Worm (Caenorhabditis elegans) whole organism, young adult: ENCODE measurements around the gene T07A5.7.

Experiments used
- C06A6.2 ChIP-seq: fragments of 200-800 bp; sonication (Bioruptor generic); conservative IDR thresholded peaks from 2 replicates; pipeline ENCODE4 v1.3.6; 2022; ENCODE audit warnings: missing genetic modification characterization, missing compliant biosample characterization
- F37B4.10 ChIP-seq: fragments of 200-800 bp; sonication (Bioruptor generic); IDR thresholded peaks from 2 replicates; pipeline ENCODE4 v1.3.6; 2022; ENCODE audit warnings: missing genetic modification characterization, missing compliant biosample characterization
- F49E8.2 ChIP-seq: sonication (generic microtip); optimal IDR thresholded peaks from 3 replicates; lab custom pipeline; 2017; ENCODE audit warnings: missing genetic modification characterization, mild to moderate bottlenecking, missing compliant biosample characterization, antibody characterized with exemption, moderate library complexity; ENCODE audit not compliant: insufficient read depth
- F52B5.7 ChIP-seq: sonication (generic microtip); optimal IDR thresholded peaks from 2 replicates; lab custom pipeline; 2016; ENCODE audit warnings: mild to moderate bottlenecking, missing genetic modification characterization, missing compliant biosample characterization
- F57C9.4 ChIP-seq: sonication (generic microtip); optimal IDR thresholded peaks from 2 replicates; lab custom pipeline; 2017; ENCODE audit warnings: mild to moderate bottlenecking, missing genetic modification characterization, missing compliant biosample characterization
- aptf-2 ChIP-seq: fragments of 200-800 bp; sonication (Bioruptor generic); conservative IDR thresholded peaks from 2 replicates; pipeline ENCODE4 v1.3.6; 2022; ENCODE audit warnings: missing genetic modification reagents, missing genetic modification characterization, missing compliant biosample characterization
- aptf-3 ChIP-seq: fragments of 200-800 bp; sonication (Bioruptor generic); IDR thresholded peaks from 2 replicates; pipeline ENCODE4 v1.3.6; 2022; ENCODE audit warnings: missing genetic modification characterization, missing compliant biosample characterization
- atf-7 ChIP-seq: sonication (generic microtip); optimal IDR thresholded peaks from 2 replicates; lab custom pipeline; 2017; ENCODE audit warnings: mild to moderate bottlenecking, missing genetic modification characterization, missing compliant biosample characterization
- bed-1 ChIP-seq: fragments of 200-800 bp; sonication (Bioruptor generic); IDR thresholded peaks from 2 replicates; pipeline ENCODE4 v1.3.6; 2022; ENCODE audit warnings: missing genetic modification reagents, missing genetic modification characterization, missing compliant biosample characterization
- cebp-1 ChIP-seq, 2 experiments: fragments of 200-800 bp in 1 of 2; sonication (Bioruptor generic) in 1 of 2; sonication (generic microtip) in 1 of 2; IDR thresholded peaks in 1 of 2; optimal IDR thresholded peaks in 1 of 2; 2 replicates each; pipeline versions ENCODE4 v1.3.6 to Lab custom; 2017 to 2022; ENCODE audit warnings: missing compliant biosample characterization in 2 of 2, missing genetic modification characterization in 2 of 2, mild to moderate bottlenecking in 1 of 2, missing genetic modification reagents in 1 of 2, moderate library complexity in 1 of 2
- ceh-27 ChIP-seq: fragments of 200-800 bp; sonication (Bioruptor generic); optimal IDR thresholded peaks from 2 replicates; lab custom pipeline; 2018; ENCODE audit warnings: mild to moderate bottlenecking, missing genetic modification characterization, moderate library complexity, missing compliant biosample characterization
- ceh-58 ChIP-seq: fragments of 200-800 bp; sonication (Bioruptor generic); IDR thresholded peaks from 2 replicates; pipeline ENCODE4 v1.3.6; 2022; ENCODE audit warnings: missing genetic modification characterization, missing compliant biosample characterization
- ceh-79 ChIP-seq: sonication (generic microtip); optimal IDR thresholded peaks from 2 replicates; lab custom pipeline; 2017; ENCODE audit warnings: mild to moderate bottlenecking, missing genetic modification characterization, missing compliant biosample characterization
- dox-1 ChIP-seq: fragments of 200-800 bp; sonication (Bioruptor generic); IDR thresholded peaks from 2 replicates; pipeline ENCODE4 v1.3.6; 2022; ENCODE audit warnings: missing genetic modification reagents, missing genetic modification characterization, missing compliant biosample characterization
- efl-1 ChIP-seq: fragments of 150-350 bp; optimal IDR thresholded peaks from 2 replicates; lab custom pipeline; 2014; ENCODE audit warnings: missing biosample characterization, missing genetic modification reagents, missing genetic modification characterization
- ekl-4 ChIP-seq: fragments of 200-800 bp; sonication (Bioruptor generic); IDR thresholded peaks from 2 replicates; pipeline ENCODE4 v1.3.6; 2022; ENCODE audit warnings: missing genetic modification reagents, missing genetic modification characterization, missing compliant biosample characterization
- ets-4 ChIP-seq: fragments of 200-800 bp; sonication (Bioruptor generic); optimal IDR thresholded peaks from 2 replicates; lab custom pipeline; 2018; ENCODE audit warnings: mild to moderate bottlenecking, missing genetic modification characterization, missing compliant biosample characterization
- him-1 ChIP-seq: sonication (generic microtip); optimal IDR thresholded peaks from 2 replicates; lab custom pipeline; 2016; ENCODE audit warnings: missing genotype, missing genetic modification reagents, missing genetic modification characterization, missing compliant biosample characterization
- hsf-1 ChIP-seq: fragments of 200-800 bp; sonication (Bioruptor generic); IDR thresholded peaks from 2 replicates; pipeline ENCODE4 v1.3.6; 2022; ENCODE audit warnings: missing genetic modification reagents, missing genetic modification characterization, missing compliant biosample characterization
- let-526 ChIP-seq: fragments of 200-800 bp; sonication (Bioruptor generic); IDR thresholded peaks from 2 replicates; pipeline ENCODE4 v1.3.6; 2022; ENCODE audit warnings: missing genetic modification reagents, missing genetic modification characterization, missing compliant biosample characterization
- lin-54 ChIP-seq: fragments of 200-800 bp; sonication (Bioruptor generic); optimal IDR thresholded peaks from 2 replicates; lab custom pipeline; 2018; ENCODE audit warnings: mild to moderate bottlenecking, missing genetic modification characterization, missing compliant biosample characterization
- madf-10 ChIP-seq: sonication (generic microtip); optimal IDR thresholded peaks from 2 replicates; lab custom pipeline; 2016; ENCODE audit warnings: mild to moderate bottlenecking, missing genetic modification characterization, missing compliant biosample characterization
- madf-6 ChIP-seq: fragments of 200-800 bp; sonication (Bioruptor generic); IDR thresholded peaks from 2 replicates; pipeline ENCODE4 v1.3.6; 2022; ENCODE audit warnings: missing genetic modification reagents, missing genetic modification characterization, missing compliant biosample characterization
- mcd-1 ChIP-seq: fragments of 200-800 bp; sonication (Bioruptor generic); IDR thresholded peaks from 2 replicates; pipeline ENCODE4 v1.3.6; 2022; ENCODE audit warnings: missing genetic modification reagents, missing genetic modification characterization, missing compliant biosample characterization
- nhr-80 ChIP-seq: sonication (generic microtip); optimal IDR thresholded peaks from 2 replicates; lab custom pipeline; 2016; ENCODE audit warnings: missing genetic modification characterization, missing compliant biosample characterization
- pbrm-1 ChIP-seq: fragments of 200-800 bp; sonication (Bioruptor generic); IDR thresholded peaks from 2 replicates; pipeline ENCODE4 v1.3.6; 2022; ENCODE audit warnings: missing genetic modification reagents, missing genetic modification characterization, missing compliant biosample characterization
- rcor-1 ChIP-seq: fragments of 200-800 bp; sonication (Bioruptor generic); IDR thresholded peaks from 2 replicates; pipeline ENCODE4 v1.3.6; 2022; ENCODE audit warnings: missing genetic modification reagents, missing genetic modification characterization, missing compliant biosample characterization
- rpc-1 ChIP-seq, 2 experiments: fragments of 150-350 bp in 1 of 2; sonication (generic microtip) in 1 of 2; optimal IDR thresholded peaks; 2 replicates each; lab custom pipeline; 2014 to 2018; ENCODE audit warnings: missing biosample characterization in 1 of 2, missing genetic modification characterization in 1 of 2, missing genetic modification reagents in 1 of 2, missing genotype in 1 of 2
- sea-2 ChIP-seq: fragments of 200-800 bp; sonication (Bioruptor generic); IDR thresholded peaks from 2 replicates; pipeline ENCODE4 v1.3.6; 2022; ENCODE audit warnings: missing genetic modification characterization, missing compliant biosample characterization
- snpc-1.3 ChIP-seq: sonication (generic microtip); optimal IDR thresholded peaks from 2 replicates; lab custom pipeline; 2017; ENCODE audit warnings: missing genetic modification characterization, mild to moderate bottlenecking, missing compliant biosample characterization, antibody characterized with exemption, moderate library complexity, missing genotype, missing genetic modification reagents; ENCODE audit not compliant: insufficient read depth
- snpc-4 ChIP-seq, 5 experiments: fragments of 150-350 bp in 1 of 5; sonication (generic microtip) in 4 of 5; optimal IDR thresholded peaks; 2 replicates each; lab custom pipeline; 2014 to 2018; ENCODE audit warnings: missing genetic modification characterization in 5 of 5, missing biosample characterization in 3 of 5, antibody characterized with exemption in 2 of 5, mild to moderate bottlenecking in 2 of 5, missing compliant biosample characterization in 2 of 5, missing genotype in 2 of 5, moderate library complexity in 2 of 5, missing genetic modification reagents in 1 of 5
- tbp1 ChIP-seq: fragments of 200-800 bp; sonication (Bioruptor generic); optimal IDR thresholded peaks from 2 replicates; lab custom pipeline; 2018; ENCODE audit warnings: mild to moderate bottlenecking, missing genetic modification characterization, missing compliant biosample characterization
- tbx-9 ChIP-seq: sonication (generic microtip); optimal IDR thresholded peaks from 2 replicates; lab custom pipeline; 2016; ENCODE audit warnings: borderline replicate concordance, missing genetic modification characterization, inconsistent platforms, missing compliant biosample characterization
- tlf-1 ChIP-seq: fragments of 200-800 bp; sonication (Bioruptor generic); optimal IDR thresholded peaks from 2 replicates; lab custom pipeline; 2018; ENCODE audit warnings: mild to moderate bottlenecking, missing genetic modification characterization, missing compliant biosample characterization

T07A5.7 gene

ce11 chrIII:10357598-10358186 is 46.8 kb upstream of the T07A5.7 start, which contains the start of gene umps-1 (continued):
- TF ChIP-seq lin-54 (peak; percentile 95), snpc-4 (GFP tag; optimal IDR thresholded peaks at IDR 0.05; lab: Kevin White, UChicago) (no peak), snpc-4 (tag; optimal IDR thresholded peaks at IDR 0.05; lab: Kevin White, UChicago) (peak in 1 of 4 experiments; percentile 28), efl-1 (GFP tag; lab: Kevin White, UChicago) (peak; percentile 83), ets-4 (GFP tag; lab: Kevin White, UChicago) (no peak), bed-1 (GFP tag; lab: Robert Waterston, UW) (no peak), snpc-1.3 (peak; percentile 35), mcd-1 (GFP tag; lab: Robert Waterston, UW) (peak; percentile 70), madf-6 (peak; percentile 65), let-526 (GFP tag; lab: Robert Waterston, UW) (no peak), F49E8.2 (tag; lab: Kevin White, UChicago) (peak; percentile 47), ekl-4 (GFP tag; lab: Robert Waterston, UW) (0 out of 2 replicates have a peak, but pooled peaks have one; percentile 29)
- TF ChIP-seq, all 124 proteins: peak for 20

- TF ChIP-seq cebp-1 (GFP tag; IDR thresholded peaks at IDR 0.05; lab: Robert Waterston, UW) (no peak), cebp-1 (tag; optimal IDR thresholded peaks at IDR 0.05; lab: Kevin White, UChicago) (peak; percentile 33), pbrm-1 (GFP tag; lab: Robert Waterston, UW) (no peak), efl-1 (GFP tag; lab: Kevin White, UChicago) (no peak), tbx-9 (tag; lab: Kevin White, UChicago) (peak; percentile 85), rpc-1 (optimal IDR thresholded peaks at IDR 0.05; lab: Kevin White, UChicago) (no peak), rpc-1 (tag; optimal IDR thresholded peaks at IDR 0.05; lab: Kevin White, UChicago) (no peak), madf-6 (peak; percentile 9; the same call in 1 of the 2 replicates), F57C9.4 (tag; lab: Kevin White, UChicago) (no peak), hsf-1 (peak; percentile 24; the same call in 1 of the 2 replicates), tlf-1 (GFP tag; lab: Kevin White, UChicago) (no peak), F52B5.7 (tag; lab: Kevin White, UChicago) (peak; percentile 32), aptf-3 (GFP tag; lab: Robert Waterston, UW) (no peak), rcor-1 (GFP tag; lab: Robert Waterston, UW) (no peak), atf-7 (peak; percentile 8), sea-2 (GFP tag; lab: Robert Waterston, UW) (no peak), aptf-2 (GFP tag; lab: Robert Waterston, UW) (no peak), ceh-27 (no peak), dox-1 (GFP tag; lab: Robert Waterston, UW) (no peak), F37B4.10 (GFP tag; lab: Robert Waterston, UW) (no peak), him-1 (tag; lab: Kevin White, UChicago) (peak; percentile 7), ceh-79 (tag; lab: Kevin White, UChicago) (no peak), nhr-80 (tag; lab: Kevin White, UChicago) (peak; percentile 76), tbp1 (GFP tag; lab: Kevin White, UChicago) (peak; percentile 32), C06A6.2 (GFP tag; lab: Robert Waterston, UW) (no peak)
These were observed 44.5 kb upstream of the T07A5.7 start, which contains the start of gene spp-1 for ce11 chrIII:10355382-10355781. Gene spp-1, minus strand, starts transcription at chrIII:10355668.

- peak; percentile 29 for TF ChIP-seq tlf-1 (GFP tag; lab: Kevin White, UChicago)
- TF ChIP-seq ceh-58 (GFP tag; lab: Robert Waterston, UW), result no peak
- peak; percentile 10 for TF ChIP-seq madf-10 (tag; lab: Kevin White, UChicago)
These were observed 43.7 kb upstream of the T07A5.7 start for ce11 chrIII:10354591-10354990.
